Worm (Caenorhabditis elegans): ENCODE results near the gene srz-63.

- TF ChIP-seq snpc-4 (GFP tag; optimal IDR thresholded peaks at IDR 0.05) (no peak), snpc-4 (tag; optimal IDR thresholded peaks at IDR 0.05) (no peak), pha-4 (tag; optimal IDR thresholded peaks at IDR 0.05) (no peak), Y56A3A.18 (GFP tag; IDR thresholded peaks at IDR 0.05) (no peak), ceh-79 (tag; optimal IDR thresholded peaks at IDR 0.05) (no peak), rcor-1 (GFP tag; IDR thresholded peaks at IDR 0.05) (no peak), egl-18 (GFP tag; IDR thresholded peaks at IDR 0.05) (no peak), die-1 (tag; optimal IDR thresholded peaks at IDR 0.05) (no peak), lin-26 (GFP tag; IDR thresholded peaks at IDR 0.05) (0 out of 2 replicates have a peak, but pooled peaks have one; percentile 26), unc-130 (GFP tag; optimal IDR thresholded peaks at IDR 0.05) (no peak), aptf-2 (GFP tag; conservative IDR thresholded peaks at IDR 0.05) (no peak), atf-7 (tag; optimal IDR thresholded peaks at IDR 0.05) (no peak), F37B4.10 (GFP tag; IDR thresholded peaks at IDR 0.05) (no peak), F49E8.2 (tag; optimal IDR thresholded peaks at IDR 0.05; ENCODE audit: insufficient read depth) (no peak)
Observed at ce11 chrII:1320987-1321807, 42.7 kb downstream of the srz-63 start, which contains the start of gene vig-1.
